Worm (Caenorhabditis elegans) whole organism, L4/young adult: ENCODE results near the gene Y46H3D.8.

Source experiments
- W03F9.2 ChIP-seq: fragments of 150-350 bp; optimal IDR thresholded peaks from 2 replicates; lab custom pipeline; 2014; ENCODE audit warnings: missing biosample characterization, missing genetic modification characterization
- dao-5 ChIP-seq: sonication (generic microtip); optimal IDR thresholded peaks from 2 replicates; lab custom pipeline; 2016; ENCODE audit warnings: missing genotype, missing genetic modification characterization, moderate library complexity, missing compliant biosample characterization
- him-1 ChIP-seq: sonication (generic microtip); optimal IDR thresholded peaks from 2 replicates; lab custom pipeline; 2016; ENCODE audit warnings: missing genotype, missing genetic modification reagents, missing genetic modification characterization, missing compliant biosample characterization

DNA sequence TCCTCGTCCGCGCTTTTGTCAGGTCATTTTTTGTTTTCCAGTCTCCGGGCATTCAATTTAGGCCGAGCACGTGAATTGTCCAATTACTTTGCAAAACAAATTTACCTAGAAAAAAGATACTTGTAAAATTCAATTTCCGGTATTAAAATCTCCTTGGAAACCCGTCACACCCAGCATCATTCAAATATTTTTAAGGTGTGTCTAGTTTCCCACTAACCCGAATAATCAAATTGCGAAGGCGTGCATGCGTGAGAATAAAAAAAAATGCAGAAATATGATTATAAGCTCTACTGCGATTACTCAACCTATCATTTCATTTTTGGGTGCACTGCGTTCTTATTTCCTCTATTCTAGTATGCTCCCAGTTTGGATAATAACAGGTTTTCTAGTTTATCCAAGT, 23.8 kb upstream of the Y46H3D.8 start, which contains the start of gene irld-11:
- TF ChIP-seq him-1 (tag; lab: Kevin White, UChicago) (no peak), dao-5 (no peak), W03F9.2 (no peak)
